Fruit fly (Drosophila melanogaster): Measurements from ENCODE around the gene CG7542.

CG7542 gene

dm6 chr3L:17572090-17572489, 22.5 kb downstream of the CG7542 start (continued):
- 0 out of 2 replicates have a peak, but pooled peaks have one; percentile 24 for TF ChIP-seq CG42726 (GFP tag; IDR thresholded peaks at IDR 0.05; ENCODE audit: partially characterized antibody)
- no peak for TF ChIP-seq knrl (GFP tag; IDR thresholded peaks at IDR 0.05; ENCODE audit: partially characterized antibody)
- TF ChIP-seq fd64A (GFP tag; optimal IDR thresholded peaks at IDR 0.05), result no peak
- TF ChIP-seq CG2875 (GFP tag; optimal IDR thresholded peaks at IDR 0.05), result no peak
- TF ChIP-seq lmd (GFP tag; IDR thresholded peaks at IDR 0.05), result no peak
- TF ChIP-seq Poxn (GFP tag; IDR thresholded peaks at IDR 0.05), result no peak
- no peak for TF ChIP-seq CG33213 (GFP tag; optimal IDR thresholded peaks at IDR 0.05)
- TF ChIP-seq Xbp1 (GFP tag; optimal IDR thresholded peaks at IDR 0.05), result no peak
- TF ChIP-seq CG17568 (GFP tag; optimal IDR thresholded peaks at IDR 0.05), result no peak
- TF ChIP-seq CG1792 (GFP tag; optimal IDR thresholded peaks at IDR 0.05), result no peak
- TF ChIP-seq MTF-1 (GFP tag; optimal IDR thresholded peaks at IDR 0.05; ENCODE audit: borderline replicate concordance), result no peak
- TF ChIP-seq CG18011 (GFP tag; optimal IDR thresholded peaks at IDR 0.05), result no peak
- TF ChIP-seq CG12155 (GFP tag; optimal IDR thresholded peaks at IDR 0.05), result no peak
- no peak for TF ChIP-seq maf-S (GFP tag; optimal IDR thresholded peaks at IDR 0.05)
- TF ChIP-seq H15 (GFP tag; IDR thresholded peaks at IDR 0.05), result no peak
- TF ChIP-seq ham (GFP tag; IDR thresholded peaks at IDR 0.05), result no peak
- peak; percentile 46 for TF ChIP-seq CG8478 (optimal IDR thresholded peaks at IDR 0.05)
- TF ChIP-seq dimm (GFP tag; IDR thresholded peaks at IDR 0.05), result no peak
- no peak for TF ChIP-seq Meics (GFP tag; optimal IDR thresholded peaks at IDR 0.05)
- no peak for TF ChIP-seq CG17385 (GFP tag; optimal IDR thresholded peaks at IDR 0.05)
- TF ChIP-seq CrebB (tag; optimal IDR thresholded peaks at IDR 0.05), result no peak
- TF ChIP-seq CG17361 (GFP tag; IDR thresholded peaks at IDR 0.05), result no peak
- TF ChIP-seq Doc3 (GFP tag; IDR thresholded peaks at IDR 0.05; ENCODE audit: partially characterized antibody), result no peak
- TF ChIP-seq Oaz (GFP tag; IDR thresholded peaks at IDR 0.05), result 0 out of 2 replicates have a peak, but pooled peaks have one; percentile 4
- 0 out of 3 replicates have a peak, but pooled peaks have one; percentile 11 for TF ChIP-seq HLH4C (GFP tag; IDR thresholded peaks at IDR 0.05; ENCODE audit: partially characterized antibody)
- TF ChIP-seq abd-A (tag; optimal IDR thresholded peaks at IDR 0.05), result no peak
- no peak for TF ChIP-seq CG3065 (GFP tag; optimal IDR thresholded peaks at IDR 0.05)
- TF ChIP-seq Hr78 (GFP tag; optimal IDR thresholded peaks at IDR 0.05), result peak in 1 of 2 experiments; percentile 26
- TF ChIP-seq CG12744 (GFP tag; optimal IDR thresholded peaks at IDR 0.05), result no peak
- TF ChIP-seq hth (optimal IDR thresholded peaks at IDR 0.05), result no peak
- TF ChIP-seq CG6175 (GFP tag; IDR thresholded peaks at IDR 0.05), result peak; percentile 65; the same call in 2 of the 3 replicates
- TF ChIP-seq CG12219 (GFP tag; optimal IDR thresholded peaks at IDR 0.05), result no peak
- no peak for TF ChIP-seq D19A (tag; optimal IDR thresholded peaks at IDR 0.05)
- no peak for TF ChIP-seq Elba2 (GFP tag; optimal IDR thresholded peaks at IDR 0.05)
- peak; percentile 15 for TF ChIP-seq sd (tag; optimal IDR thresholded peaks at IDR 0.05)
- TF ChIP-seq CG10959 (GFP tag; IDR thresholded peaks at IDR 0.05), result no peak
- TF ChIP-seq fd96Cb (tag; optimal IDR thresholded peaks at IDR 0.05), result no peak
- TF ChIP-seq CG43689 (GFP tag; IDR thresholded peaks at IDR 0.05), result no peak
- TF ChIP-seq ash1 (GFP tag; optimal IDR thresholded peaks at IDR 0.05), result no peak
- no peak for TF ChIP-seq h (optimal IDR thresholded peaks at IDR 0.05)
- no peak for TF ChIP-seq CG2678 (tag; optimal IDR thresholded peaks at IDR 0.05)
- TF ChIP-seq z (GFP tag; IDR thresholded peaks at IDR 0.05), result no peak
- TF ChIP-seq CG5953 (GFP tag; IDR thresholded peaks at IDR 0.05), result 0 out of 2 replicates have a peak, but pooled peaks have one; percentile 17
- TF ChIP-seq shn (GFP tag; optimal IDR thresholded peaks at IDR 0.05), result no peak
- TF ChIP-seq CG7271 (tag; optimal IDR thresholded peaks at IDR 0.05), result no peak
- no peak for TF ChIP-seq croc (GFP tag; conservative IDR thresholded peaks at IDR 0.05)
- TF ChIP-seq toy (GFP tag; IDR thresholded peaks at IDR 0.05), result no peak
- no peak for TF ChIP-seq aop (GFP tag; IDR thresholded peaks at IDR 0.05)
- no peak for TF ChIP-seq Sox100B (GFP tag; optimal IDR thresholded peaks at IDR 0.05)
- TF ChIP-seq Eip74EF (GFP tag; optimal IDR thresholded peaks at IDR 0.05), result peak in 1 of 2 experiments; percentile 33
- TF ChIP-seq Drgx (GFP tag; IDR thresholded peaks at IDR 0.05), result peak; percentile 54
- no peak for TF ChIP-seq kay (GFP tag; optimal IDR thresholded peaks at IDR 0.05)

All from whole organism, embryonic.